Worm (Caenorhabditis elegans) whole organism, dauer: ENCODE results near the gene grd-7.

Experiments
- unc-62 ChIP-seq: sonication (generic microtip); optimal IDR thresholded peaks from 2 replicates; lab custom pipeline; 2017; ENCODE audit warnings: missing biosample characterization, missing genetic modification reagents, missing genetic modification characterization

grd-7 gene

DNA sequence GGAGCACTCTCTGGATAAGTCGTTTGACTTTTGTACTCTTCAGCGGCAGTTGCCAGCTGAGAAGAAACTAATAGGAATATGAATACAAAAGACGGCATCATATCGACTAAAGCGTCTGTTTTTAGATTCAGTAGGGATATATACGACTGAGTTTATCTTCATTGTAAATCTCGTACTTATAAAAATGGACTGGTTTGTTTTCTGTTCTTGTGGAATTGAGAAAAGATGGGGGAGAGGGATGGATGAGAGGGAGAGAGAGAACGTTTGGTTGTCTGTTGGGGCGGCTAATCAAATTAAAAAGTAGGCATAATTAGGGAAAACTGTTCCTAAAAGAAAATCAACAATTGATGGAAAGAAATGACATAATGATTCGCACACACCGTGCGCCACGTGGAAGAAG, at the start of gene grd-7:
Gene grd-7 (minus strand): TSS at position 101 of the 400 bp plus-strand sequence.
- no peak for TF ChIP-seq unc-62

DNA sequence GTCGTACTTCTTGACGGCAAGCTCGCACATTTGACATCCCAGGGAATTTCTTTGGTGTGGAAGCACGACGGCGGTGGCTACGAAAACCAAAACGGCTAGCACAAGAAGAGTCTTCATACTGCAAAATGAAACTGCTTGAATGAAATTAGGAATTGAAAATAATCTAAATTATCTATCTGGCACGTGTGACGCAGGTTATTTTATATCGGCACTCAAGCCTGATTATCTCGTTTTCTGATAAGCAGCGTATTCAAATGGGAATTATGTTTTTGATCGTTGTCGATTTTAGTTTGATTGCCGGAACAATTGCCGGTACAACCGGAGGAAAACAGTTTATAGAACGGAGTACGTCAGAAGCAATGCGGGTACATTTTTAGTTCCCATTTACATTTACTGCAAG, 49.4 kb upstream of the grd-7 start, which contains the start of gene spp-4:
Gene spp-4 (minus strand): TSS at position 118 of the 400 bp plus-strand sequence.
- TF ChIP-seq unc-62, result no peak

DNA sequence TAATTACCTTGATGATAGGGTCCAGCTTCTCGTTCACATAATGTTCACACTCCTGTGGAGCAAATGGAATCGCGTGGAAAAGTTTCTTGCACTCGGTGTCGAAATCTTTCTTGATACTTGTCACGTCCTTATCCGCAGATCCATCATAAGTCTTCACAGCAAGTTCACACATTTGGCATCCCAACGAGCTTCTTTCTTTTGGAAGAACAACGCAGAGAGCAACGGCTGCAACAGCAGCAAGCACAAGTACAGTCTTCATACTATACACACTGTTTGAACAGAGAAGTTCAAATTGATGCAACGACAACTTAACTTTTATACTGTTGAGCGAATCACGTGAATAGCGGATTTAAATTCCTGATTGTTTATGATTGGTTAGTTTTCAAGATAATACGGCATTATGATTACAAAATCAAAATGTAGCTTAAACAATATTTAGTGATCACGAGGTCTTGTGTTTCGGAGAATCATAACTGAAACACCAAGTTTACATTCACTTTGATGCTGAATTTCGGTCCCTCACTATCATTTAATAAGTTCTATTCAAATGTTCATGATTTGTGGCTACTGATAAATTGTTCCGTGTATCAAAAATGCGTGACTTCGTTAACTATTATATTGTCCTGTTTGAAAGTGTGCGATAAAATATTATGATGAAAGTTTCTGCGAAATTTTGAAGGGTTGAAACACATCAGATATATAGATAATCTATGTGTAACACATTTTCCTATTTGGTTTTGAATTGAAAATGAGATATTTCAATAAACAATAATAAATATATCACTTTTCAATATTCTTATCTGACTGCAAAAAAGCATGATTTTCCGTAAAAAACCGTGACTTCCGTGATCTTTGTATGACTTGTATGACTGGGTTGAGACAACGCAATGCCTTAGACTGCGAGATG, 47.5 kb upstream of the grd-7 start, which contains the start of the genes spp-2 and spp-6:
Gene spp-2 (minus strand): TSS at position 334 of the 907 bp plus-strand sequence.
Gene spp-6 (plus strand): TSS at position 857 of the 907 bp plus-strand sequence.
- TF ChIP-seq unc-62, result no peak

DNA sequence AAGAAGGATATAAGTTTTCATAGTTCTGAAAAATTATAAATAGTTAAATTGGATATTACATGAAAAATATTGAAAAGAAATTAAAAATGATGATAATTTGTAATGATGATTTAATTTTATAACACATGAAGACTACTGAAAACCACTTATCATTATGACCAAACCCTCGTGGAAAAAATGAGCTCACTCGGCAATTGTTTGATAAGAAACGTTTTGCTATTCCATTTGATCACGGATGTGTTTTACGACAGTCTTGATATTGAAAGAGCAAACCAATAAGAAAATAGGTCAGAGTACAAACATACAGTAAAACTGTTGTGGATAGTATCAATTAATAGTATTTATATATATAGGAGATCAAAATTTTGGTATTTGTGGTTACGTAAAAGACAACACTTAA, 46.0 kb upstream of the grd-7 start, which contains the start of gene spp-3:
Gene spp-3 (minus strand): TSS at position 25 of the 400 bp plus-strand sequence.
- no peak for TF ChIP-seq unc-62

DNA sequence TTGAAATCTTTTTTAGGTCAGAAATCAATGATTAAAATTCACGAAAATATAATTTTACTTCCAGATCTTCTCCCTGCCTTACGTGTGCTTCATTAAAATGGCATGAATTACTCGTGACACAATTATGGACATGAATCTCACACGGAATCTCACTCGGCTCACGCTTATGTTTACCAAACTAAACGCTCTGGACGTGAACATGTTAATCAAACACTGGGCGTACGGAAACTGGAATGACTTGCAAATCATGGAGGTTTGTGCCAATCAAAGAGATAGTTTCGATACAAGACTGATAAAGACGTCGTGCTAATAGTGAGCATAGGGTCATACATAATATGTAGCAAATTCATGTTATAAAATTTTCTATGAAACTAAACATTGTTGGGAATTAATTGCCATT, 45.3 kb upstream of the grd-7 start:
- no peak for TF ChIP-seq unc-62

DNA sequence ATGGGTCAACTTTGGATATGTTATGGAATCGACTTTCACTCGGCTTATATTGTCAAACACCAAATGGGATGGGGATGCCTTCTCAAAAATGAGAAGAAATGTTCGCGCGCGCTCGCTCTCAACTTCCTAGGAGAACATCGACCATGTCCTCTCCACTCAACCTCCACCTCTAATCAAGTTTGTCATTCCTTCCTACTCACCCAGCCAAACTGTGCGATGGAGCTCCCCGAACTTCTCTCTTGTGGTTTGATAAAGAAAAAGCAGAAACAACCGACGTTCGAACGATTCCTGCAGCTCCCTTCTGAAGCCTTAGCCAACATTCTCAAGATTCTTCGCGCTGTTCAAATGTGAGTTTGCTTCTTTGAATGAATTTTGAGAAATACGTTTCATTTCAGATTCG, 44.0 kb upstream of the grd-7 start:
- TF ChIP-seq unc-62, result no peak

DNA sequence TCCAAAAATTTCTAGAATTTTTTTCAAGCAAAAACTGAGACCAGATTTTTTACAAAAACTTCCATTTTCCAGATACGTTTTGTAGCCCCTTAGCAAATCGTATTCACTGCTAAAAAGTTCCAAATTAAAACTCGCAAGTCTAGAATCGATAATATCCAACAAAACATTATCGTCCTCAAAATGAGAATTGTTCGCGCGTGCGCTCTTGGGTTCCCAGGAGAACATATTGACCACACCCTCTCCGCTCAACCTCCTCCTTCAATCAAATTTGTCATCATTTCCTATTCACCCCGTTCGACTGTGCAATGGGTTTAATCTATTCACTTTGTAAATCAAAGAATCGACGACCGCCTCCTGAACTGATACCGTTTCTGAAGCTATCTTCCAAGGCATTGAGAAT, 42.6 kb upstream of the grd-7 start:
- TF ChIP-seq unc-62, result no peak

DNA sequence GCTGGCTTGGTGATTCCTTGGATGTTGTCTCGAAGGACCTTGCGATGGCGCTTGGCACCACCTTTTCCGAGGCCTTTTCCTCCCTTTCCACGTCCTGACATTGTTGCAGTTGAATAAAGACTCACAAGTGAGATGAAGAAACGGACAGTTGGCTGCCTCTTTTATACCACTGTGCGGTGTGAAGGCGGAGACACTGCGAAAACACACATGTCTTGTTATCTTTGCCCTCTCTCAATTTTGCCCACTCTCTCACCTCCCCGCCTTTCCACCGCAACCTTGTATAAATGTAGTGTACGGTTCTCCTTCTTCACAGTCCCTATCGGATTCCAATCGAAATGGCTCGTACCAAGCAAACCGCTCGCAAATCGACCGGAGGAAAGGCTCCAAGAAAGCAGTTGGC, 40.5 kb upstream of the grd-7 start, which contains the start of the genes his-38 and his-40:
Gene his-38 (minus strand): TSS at position 101 of the 400 bp plus-strand sequence.
Gene his-40 (plus strand): TSS at position 336 of the 400 bp plus-strand sequence.
- TF ChIP-seq unc-62, result no peak

DNA sequence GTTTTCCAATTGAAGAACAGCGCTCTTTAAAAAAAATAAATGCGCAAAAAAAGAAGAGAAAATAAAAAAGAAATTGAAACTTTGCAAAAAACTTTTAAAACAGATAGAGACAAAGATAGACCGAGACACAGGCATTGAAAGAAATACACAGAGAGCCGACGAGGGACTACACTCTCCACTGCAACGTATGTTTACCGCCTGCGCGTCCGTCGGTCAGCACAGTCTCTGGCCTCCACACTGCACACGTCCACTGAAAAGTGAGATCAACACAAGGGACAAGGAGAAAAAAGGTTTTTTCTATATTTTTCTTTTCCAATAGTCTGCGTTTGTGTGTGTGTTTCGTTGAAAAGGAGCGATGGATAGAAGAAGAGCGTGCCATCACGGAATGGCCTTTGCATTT, 37.2 kb upstream of the grd-7 start:
- TF ChIP-seq unc-62, result no peak

DNA sequence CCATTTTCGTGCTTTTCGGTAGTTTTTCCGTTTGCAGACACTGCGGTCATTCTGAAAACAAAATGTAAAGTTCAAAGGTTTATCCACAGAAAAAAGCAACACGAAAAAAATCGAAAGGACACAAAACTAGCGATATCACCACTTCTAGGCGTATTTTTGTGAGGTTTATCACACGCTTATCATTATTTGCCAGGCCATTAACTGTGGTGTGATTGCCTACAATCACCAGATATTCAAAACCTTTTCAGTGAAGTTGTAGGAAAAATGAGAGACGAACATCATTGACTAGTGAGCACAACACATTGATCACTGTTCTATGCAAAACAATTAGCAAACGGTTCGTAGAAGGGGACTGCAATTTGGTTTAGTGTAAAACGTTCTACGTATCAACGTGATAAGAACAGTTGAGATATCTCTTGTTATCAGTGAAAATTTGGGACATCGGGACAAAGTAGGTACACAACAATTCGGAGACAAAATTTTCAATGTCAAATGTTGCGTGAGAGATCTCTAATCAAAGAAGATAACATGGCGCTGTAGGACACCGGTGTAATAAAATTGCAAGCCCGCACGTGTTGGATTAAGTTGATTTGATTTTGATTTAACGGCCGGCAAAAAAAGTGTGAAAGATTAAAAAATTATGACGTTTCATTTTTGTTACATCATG, 36.4 kb upstream of the grd-7 start, which contains the start of gene sur-5:
Gene sur-5 (minus strand): TSS at position 51 of the 667 bp plus-strand sequence.
- TF ChIP-seq unc-62, result no peak

DNA sequence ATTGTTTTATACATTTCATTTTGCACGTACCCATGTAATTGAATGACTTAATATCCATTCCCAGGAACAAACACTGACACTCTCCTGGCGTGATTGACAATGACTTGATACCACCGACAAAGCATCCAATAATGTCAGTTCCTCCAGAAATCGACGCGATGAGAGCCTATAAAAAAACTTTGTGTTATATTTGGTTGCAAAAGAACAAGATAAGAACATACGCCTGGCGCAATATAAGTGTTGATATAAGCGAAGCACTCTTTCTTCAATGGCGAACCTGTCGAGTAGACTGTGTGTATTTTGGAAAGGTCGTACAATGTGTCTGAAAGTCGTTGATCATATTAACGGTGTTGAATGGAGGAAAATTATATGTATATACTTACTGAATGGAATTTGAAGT, 33.8 kb upstream of the grd-7 start:
- TF ChIP-seq unc-62, result no peak

DNA sequence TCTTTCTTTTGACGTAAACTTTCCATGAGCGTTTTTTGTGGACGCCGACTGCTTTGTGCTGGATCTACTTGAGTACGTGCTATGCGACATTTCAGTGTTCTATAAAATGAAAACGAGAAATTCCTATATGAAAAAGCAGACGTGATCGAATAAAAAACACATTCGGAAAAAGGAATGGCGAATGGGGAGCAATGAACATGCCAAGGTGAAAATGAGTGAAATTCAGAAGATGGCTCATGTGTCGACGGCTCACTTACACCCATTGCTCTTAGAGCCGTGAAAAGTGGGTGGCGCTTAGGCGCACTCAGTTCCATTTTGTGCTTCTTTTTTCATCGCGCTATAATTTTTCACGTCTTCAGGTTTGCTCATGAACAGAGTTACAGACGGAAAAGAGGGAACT, 29.4 kb upstream of the grd-7 start, which contains the start of gene K03A1.4:
Gene K03A1.4 (minus strand): TSS at position 101 of the 400 bp plus-strand sequence.
- no peak for TF ChIP-seq unc-62

DNA sequence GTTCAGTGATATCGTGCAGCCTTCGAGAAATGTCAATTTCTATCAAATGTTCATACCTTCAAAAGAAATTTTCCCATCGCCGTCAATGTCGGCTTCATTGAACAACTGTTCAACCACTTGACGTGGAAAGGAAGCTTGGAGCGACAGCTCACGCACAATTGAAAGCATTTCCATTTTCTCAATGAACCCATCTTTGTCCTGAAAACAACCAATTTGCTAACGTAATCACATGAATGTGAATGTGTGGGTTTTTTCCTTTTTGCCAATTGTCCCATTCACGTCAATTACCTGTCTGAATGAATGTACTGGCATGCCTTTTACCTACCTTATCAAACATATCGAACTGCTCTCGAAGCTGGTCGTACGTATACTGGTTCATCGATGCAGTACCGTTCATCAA, 27.0 kb upstream of the grd-7 start:
- no peak for TF ChIP-seq unc-62

DNA sequence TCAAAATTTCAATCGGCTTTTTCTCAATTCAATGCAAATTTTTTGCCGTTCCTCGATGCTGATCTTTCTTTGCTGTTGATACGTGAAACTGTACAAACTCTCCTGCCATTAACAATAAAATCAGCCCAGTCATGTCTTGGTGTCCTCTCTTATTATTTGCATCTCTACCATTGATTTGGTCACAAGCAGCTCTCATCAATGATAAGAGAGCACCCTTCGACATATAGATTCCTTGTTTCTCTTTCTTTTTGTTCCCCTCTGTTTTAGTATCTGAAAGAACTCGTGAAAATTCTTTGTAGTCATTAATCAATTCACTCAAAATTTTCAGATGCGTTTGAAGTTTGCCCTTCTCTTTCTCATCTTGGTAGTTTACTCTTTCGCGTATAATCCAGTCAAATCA, 22.5 kb upstream of the grd-7 start, which contains the start of gene lron-7:
Gene lron-7 (plus strand): TSS at position 323 of the 400 bp plus-strand sequence.
- TF ChIP-seq unc-62, result no peak

DNA sequence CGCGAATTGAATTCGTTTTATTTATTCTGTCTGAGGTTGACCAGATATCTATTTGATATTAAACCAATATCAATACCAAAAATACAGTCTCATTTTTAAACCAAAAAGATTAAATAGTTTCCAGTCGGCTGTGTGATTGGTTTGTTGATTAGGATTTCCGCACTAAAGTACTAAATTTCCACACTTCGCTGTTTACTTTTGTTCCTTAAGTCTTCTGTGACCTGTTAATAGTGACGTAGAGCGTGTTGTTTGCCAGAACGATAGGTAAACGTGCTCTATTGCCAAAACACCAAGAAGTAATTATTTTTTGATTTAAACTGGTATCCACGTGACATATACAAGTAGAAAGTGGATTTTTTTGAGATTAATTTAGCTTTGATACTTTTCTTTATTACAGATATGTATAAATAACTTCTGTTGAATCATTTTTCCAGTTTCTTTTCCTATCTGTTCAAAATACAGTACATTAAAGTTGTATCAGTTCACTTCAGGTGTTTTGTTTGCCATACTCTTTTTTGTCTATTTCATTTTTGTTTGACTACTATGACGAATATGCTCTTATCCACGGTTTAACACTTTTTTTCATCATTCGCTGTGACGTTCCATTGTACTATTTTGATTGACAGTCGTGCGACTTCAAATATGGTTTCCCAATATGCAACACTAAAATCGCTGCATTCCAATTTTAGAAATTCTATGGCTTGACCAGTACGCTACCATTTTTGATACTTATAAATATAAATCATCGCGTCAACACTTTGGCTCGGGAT, 21.8 kb upstream of the grd-7 start:
- TF ChIP-seq unc-62, result no peak

DNA sequence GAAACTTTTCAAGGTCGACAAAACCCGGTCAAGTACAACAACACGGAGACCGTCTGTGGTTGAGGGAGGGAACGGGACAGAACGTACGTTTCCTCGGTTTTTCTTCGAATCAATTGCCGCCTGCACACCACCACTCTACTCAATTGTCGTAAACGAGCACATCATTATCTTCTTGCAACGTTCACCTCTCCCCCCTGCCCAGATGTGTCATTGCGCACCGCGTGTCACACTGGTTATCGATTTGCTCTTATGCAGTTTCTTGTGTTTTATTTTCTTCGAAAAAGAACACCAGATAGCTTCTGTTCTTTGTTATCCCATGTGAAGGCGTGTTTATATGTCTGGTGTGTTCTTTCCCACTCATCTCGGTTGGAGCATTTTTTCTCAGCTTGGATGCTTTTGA, 20.3 kb upstream of the grd-7 start:
- TF ChIP-seq unc-62, result no peak
